Worm (Caenorhabditis elegans) whole organism, L4 larva: ENCODE results near the gene ule-3.

Experiments
- F26F4.8 ChIP-seq: fragments of 200-800 bp; sonication (Bioruptor generic); conservative IDR thresholded peaks from 2 replicates; pipeline ENCODE4 v1.3.6; 2022; ENCODE audit warnings: missing genetic modification characterization, missing compliant biosample characterization
- F37D6.2 ChIP-seq: sonication (generic microtip); optimal IDR thresholded peaks from 2 replicates; lab custom pipeline; 2016; ENCODE audit warnings: mild to moderate bottlenecking, missing genetic modification characterization, missing compliant biosample characterization
- F44E2.7 ChIP-seq: fragments of 200-800 bp; sonication (Bioruptor generic); IDR thresholded peaks from 2 replicates; pipeline ENCODE4 v2.1.2; 2022; ENCODE audit warnings: missing genetic modification characterization, missing compliant biosample characterization
- R02D3.7 ChIP-seq: fragments of 150-350 bp; sonication (generic microtip); optimal IDR thresholded peaks from 3 replicates; lab custom pipeline; 2014; ENCODE audit warnings: missing biosample characterization, missing genetic modification characterization
- T20F7.1 ChIP-seq: fragments of 200-800 bp; sonication (Bioruptor generic); optimal IDR thresholded peaks from 2 replicates; lab custom pipeline; 2018; ENCODE audit warnings: mild to moderate bottlenecking, missing genetic modification characterization, missing compliant biosample characterization
- ZK337.2 ChIP-seq: fragments of 200-800 bp; sonication (Bioruptor generic); IDR thresholded peaks from 2 replicates; pipeline ENCODE4 v1.3.6; 2022; ENCODE audit warnings: missing genetic modification reagents, missing genetic modification characterization, missing compliant biosample characterization
- ama-1 ChIP-seq: fragments of 150-350 bp; optimal IDR thresholded peaks from 2 replicates; lab custom pipeline; 2014; ENCODE audit warnings: inconsistent platforms, mixed read lengths
- attf-4 ChIP-seq: sonication (generic microtip); optimal IDR thresholded peaks from 3 replicates; lab custom pipeline; 2017; ENCODE audit warnings: missing biosample characterization, missing genetic modification characterization
- ceh-62 ChIP-seq: sonication (generic microtip); optimal IDR thresholded peaks from 2 replicates; lab custom pipeline; 2017; ENCODE audit warnings: missing biosample characterization, missing genetic modification characterization
- ces-1 ChIP-seq: fragments of 150-350 bp; sonication (generic microtip); optimal IDR thresholded peaks from 4 replicates; lab custom pipeline; 2014; ENCODE audit warnings: missing biosample characterization, missing genetic modification reagents, missing genetic modification characterization
- ctbp-1 ChIP-seq: fragments of 200-800 bp; sonication (Bioruptor generic); IDR thresholded peaks from 2 replicates; pipeline ENCODE4 v1.3.6; 2022; ENCODE audit warnings: missing genetic modification reagents, missing genetic modification characterization, missing compliant biosample characterization
- daf-8 ChIP-seq: fragments of 200-800 bp; sonication (Bioruptor generic); IDR thresholded peaks from 2 replicates; pipeline ENCODE4 v1.3.6; 2022; ENCODE audit warnings: missing genetic modification characterization, missing compliant biosample characterization
- dmd-8 ChIP-seq: fragments of 200-800 bp; sonication (Bioruptor generic); IDR thresholded peaks from 2 replicates; pipeline ENCODE4 v1.3.6; 2022; ENCODE audit warnings: missing genetic modification characterization, missing compliant biosample characterization
- dmd-9 ChIP-seq: fragments of 200-800 bp; sonication (Bioruptor generic); IDR thresholded peaks from 2 replicates; pipeline ENCODE4 v1.3.6; 2022; ENCODE audit warnings: missing genetic modification reagents, missing genetic modification characterization, missing compliant biosample characterization
- duxl-1 ChIP-seq: sonication (generic microtip); optimal IDR thresholded peaks from 2 replicates; lab custom pipeline; 2016; ENCODE audit warnings: mild to moderate bottlenecking, missing genetic modification characterization, moderate library complexity, missing compliant biosample characterization; ENCODE audit not compliant: poor library complexity
- dve-1 ChIP-seq: sonication (generic microtip); optimal IDR thresholded peaks from 2 replicates; lab custom pipeline; 2017; ENCODE audit warnings: antibody characterized with exemption, mild to moderate bottlenecking, missing genetic modification characterization, missing compliant biosample characterization; ENCODE audit not compliant: insufficient read depth
- egl-27 ChIP-seq: sonication (generic microtip); optimal IDR thresholded peaks from 3 replicates; lab custom pipeline; 2017; ENCODE audit warnings: missing biosample characterization, missing genetic modification reagents, missing genetic modification characterization
- hif-1 ChIP-seq, 2 experiments: sonication (generic microtip); optimal IDR thresholded peaks; 2 replicates each; lab custom pipeline; 2016 to 2017; ENCODE audit warnings: missing compliant biosample characterization in 2 of 2, missing genetic modification characterization in 2 of 2, missing genetic modification reagents in 2 of 2, missing genotype in 2 of 2, mild to moderate bottlenecking in 1 of 2
- hlh-30 ChIP-seq: sonication (generic microtip); optimal IDR thresholded peaks from 2 replicates; lab custom pipeline; 2017; ENCODE audit warnings: antibody characterized with exemption, mild to moderate bottlenecking, missing genetic modification characterization, missing compliant biosample characterization; ENCODE audit not compliant: insufficient read depth
- hmg-1.1 ChIP-seq: fragments of 200-800 bp; sonication (Bioruptor generic); IDR thresholded peaks from 2 replicates; pipeline ENCODE4 v1.3.6; 2022; ENCODE audit warnings: missing genetic modification reagents, missing genetic modification characterization, missing compliant biosample characterization
- jun-1 ChIP-seq: fragments of 150-350 bp; optimal IDR thresholded peaks from 2 replicates; lab custom pipeline; 2014; ENCODE audit warnings: missing biosample characterization, missing genetic modification reagents, missing genetic modification characterization
- lim-7 ChIP-seq: fragments of 200-800 bp; sonication (Bioruptor generic); IDR thresholded peaks from 2 replicates; pipeline ENCODE4 v1.3.6; 2022; ENCODE audit warnings: missing genetic modification characterization, missing compliant biosample characterization
- lin-15B ChIP-seq: fragments of 150-350 bp; sonication (generic microtip); optimal IDR thresholded peaks from 3 replicates; lab custom pipeline; 2014; ENCODE audit warnings: missing biosample characterization, missing genetic modification characterization
- lin-39 ChIP-seq: fragments of 150-350 bp; optimal IDR thresholded peaks from 2 replicates; lab custom pipeline; 2014; ENCODE audit warnings: missing biosample characterization, missing genetic modification reagents, missing genetic modification characterization
- madf-5 ChIP-seq, 2 experiments: fragments of 200-800 bp; sonication (Bioruptor generic); IDR thresholded peaks; 2 replicates each; pipeline ENCODE4 v1.3.6; 2022; ENCODE audit warnings: missing compliant biosample characterization in 2 of 2, missing genetic modification characterization in 2 of 2
- madf-9 ChIP-seq: fragments of 200-800 bp; sonication (Bioruptor generic); conservative IDR thresholded peaks from 2 replicates; pipeline ENCODE4 v1.3.6; 2022; ENCODE audit warnings: missing genetic modification reagents, missing genetic modification characterization, missing compliant biosample characterization
- mdt-29 ChIP-seq: fragments of 200-800 bp; sonication (Bioruptor generic); IDR thresholded peaks from 2 replicates; pipeline ENCODE4 v1.3.6; 2022; ENCODE audit warnings: missing genetic modification reagents, missing genetic modification characterization, missing compliant biosample characterization
- mxl-2 ChIP-seq: fragments of 200-800 bp; sonication (Bioruptor generic); conservative IDR thresholded peaks from 2 replicates; pipeline ENCODE4 v1.3.6; 2022; ENCODE audit warnings: missing genetic modification reagents, missing genetic modification characterization, missing compliant biosample characterization
- mxl-3 ChIP-seq: fragments of 200-800 bp; sonication (Bioruptor generic); optimal IDR thresholded peaks from 2 replicates; lab custom pipeline; 2018; ENCODE audit warnings: mild to moderate bottlenecking, missing genetic modification characterization, missing compliant biosample characterization
- nhr-10 ChIP-seq: fragments of 150-350 bp; optimal IDR thresholded peaks from 2 replicates; lab custom pipeline; 2014; ENCODE audit warnings: missing biosample characterization, missing genetic modification characterization
- nhr-102 ChIP-seq: sonication (generic microtip); optimal IDR thresholded peaks from 2 replicates; lab custom pipeline; 2016; ENCODE audit warnings: mild to moderate bottlenecking, missing genetic modification characterization, moderate library complexity, missing compliant biosample characterization
- nhr-11 ChIP-seq: fragments of 150-350 bp; optimal IDR thresholded peaks from 2 replicates; lab custom pipeline; 2014; ENCODE audit warnings: missing biosample characterization, missing genetic modification characterization
- nhr-25 ChIP-seq: sonication (generic microtip); optimal IDR thresholded peaks from 2 replicates; lab custom pipeline; 2017; ENCODE audit warnings: missing genetic modification characterization, mild to moderate bottlenecking, missing compliant biosample characterization, antibody characterized with exemption, moderate library complexity, borderline replicate concordance; ENCODE audit not compliant: insufficient read depth
- nhr-28 ChIP-seq: fragments of 150-350 bp; optimal IDR thresholded peaks from 2 replicates; lab custom pipeline; 2014; ENCODE audit warnings: missing biosample characterization, missing genetic modification characterization
- nhr-48 ChIP-seq: sonication (generic microtip); optimal IDR thresholded peaks from 2 replicates; lab custom pipeline; 2016; ENCODE audit warnings: mild to moderate bottlenecking, missing genetic modification characterization, missing compliant biosample characterization
- nhr-76 ChIP-seq: fragments of 150-350 bp; optimal IDR thresholded peaks from 2 replicates; lab custom pipeline; 2014; ENCODE audit warnings: missing biosample characterization, missing genetic modification characterization
- pha-4 ChIP-seq, 2 experiments: fragments of 150-350 bp in 1 of 2; fragments of 200-800 bp in 1 of 2; sonication (Bioruptor generic) in 1 of 2; IDR thresholded peaks in 1 of 2; optimal IDR thresholded peaks in 1 of 2; 2 replicates each; pipeline versions ENCODE4 v1.3.6 to Lab custom; 2014 to 2022; ENCODE audit warnings: missing genetic modification characterization in 2 of 2, missing genetic modification reagents in 2 of 2, missing biosample characterization in 1 of 2, missing compliant biosample characterization in 1 of 2
- php-3 ChIP-seq: fragments of 200-800 bp; sonication (Bioruptor generic); IDR thresholded peaks from 2 replicates; pipeline ENCODE4 v1.3.6; 2022; ENCODE audit warnings: missing genetic modification reagents, missing genetic modification characterization, missing compliant biosample characterization
- pqm-1 ChIP-seq: sonication (generic microtip); optimal IDR thresholded peaks from 2 replicates; lab custom pipeline; 2017; ENCODE audit warnings: missing biosample characterization, missing genetic modification characterization
- saeg-2 ChIP-seq: fragments of 200-800 bp; sonication (Bioruptor generic); IDR thresholded peaks from 2 replicates; pipeline ENCODE4 v1.3.6; 2022; ENCODE audit warnings: missing genetic modification reagents, missing genetic modification characterization, missing compliant biosample characterization
- sdz-12 ChIP-seq: fragments of 200-800 bp; sonication (Bioruptor generic); optimal IDR thresholded peaks from 2 replicates; lab custom pipeline; 2018; ENCODE audit warnings: mild to moderate bottlenecking, missing genetic modification characterization, missing compliant biosample characterization
- skn-1 ChIP-seq: fragments of 150-350 bp; optimal IDR thresholded peaks from 2 replicates; lab custom pipeline; 2014; ENCODE audit warnings: missing biosample characterization, missing genetic modification characterization
- spr-1 ChIP-seq: sonication (generic microtip); optimal IDR thresholded peaks from 2 replicates; lab custom pipeline; 2016; ENCODE audit warnings: mild to moderate bottlenecking, missing genetic modification characterization, missing compliant biosample characterization
- spr-3 ChIP-seq: fragments of 200-800 bp; sonication (Bioruptor generic); optimal IDR thresholded peaks from 2 replicates; lab custom pipeline; 2018; ENCODE audit warnings: mild to moderate bottlenecking, missing genetic modification characterization, missing compliant biosample characterization
- tag-97 ChIP-seq: fragments of 200-800 bp; sonication (Bioruptor generic); IDR thresholded peaks from 2 replicates; pipeline ENCODE4 v1.3.6; 2022; ENCODE audit warnings: missing genetic modification characterization, missing compliant biosample characterization
- unc-39 ChIP-seq: sonication (generic microtip); optimal IDR thresholded peaks from 2 replicates; lab custom pipeline; 2017; ENCODE audit warnings: missing biosample characterization, missing genetic modification characterization
- zfp-2 ChIP-seq: sonication (generic microtip); optimal IDR thresholded peaks from 2 replicates; lab custom pipeline; 2016; ENCODE audit warnings: mild to moderate bottlenecking, missing genetic modification characterization, missing compliant biosample characterization
- zfp-3 ChIP-seq: fragments of 200-800 bp; sonication (Bioruptor generic); conservative IDR thresholded peaks from 2 replicates; pipeline ENCODE4 v1.3.6; 2022; ENCODE audit warnings: missing genetic modification reagents, missing genetic modification characterization, missing compliant biosample characterization
- zip-2 ChIP-seq: fragments of 150-350 bp; optimal IDR thresholded peaks from 2 replicates; lab custom pipeline; 2014; ENCODE audit warnings: missing biosample characterization, missing genetic modification characterization
- ztf-11 ChIP-seq: fragments of 150-350 bp; optimal IDR thresholded peaks from 2 replicates; lab custom pipeline; 2014; ENCODE audit warnings: missing biosample characterization, missing genetic modification characterization

The ule-3 gene

DNA sequence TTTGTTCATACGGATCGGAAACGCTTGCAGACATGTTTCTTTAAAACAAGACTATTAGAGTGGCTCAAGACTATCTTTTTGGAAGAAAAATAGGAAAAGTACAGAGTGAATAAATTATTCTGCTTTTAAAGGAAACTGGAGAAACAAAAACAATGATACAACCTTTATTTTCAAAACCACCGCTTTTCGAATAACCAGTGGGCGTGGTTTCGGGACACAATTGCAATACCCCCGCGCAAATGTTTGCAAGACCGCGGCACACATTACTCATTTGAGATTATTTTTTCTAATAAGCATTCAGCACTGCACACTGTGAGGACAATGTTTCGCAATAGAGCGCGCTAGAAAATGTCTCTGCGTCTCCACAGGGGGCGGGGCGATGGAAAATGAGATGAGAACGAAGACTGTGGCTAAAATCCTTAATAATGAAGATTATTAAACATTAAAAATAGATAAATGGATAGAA is 14.3 kb downstream of the ule-3 start, which contains the start of gene plrg-1 (continued):
- TF ChIP-seq lim-7 (GFP tag; lab: Robert Waterston, UW) (peak; percentile 54; the same call in 1 of the 2 replicates), duxl-1 (tag; lab: Kevin White, UChicago) (peak; percentile 90), nhr-76 (no peak), egl-27 (tag; lab: Kevin White, UChicago) (no peak), daf-8 (no peak), F26F4.8 (GFP tag; lab: Robert Waterston, UW) (no peak), dve-1 (tag; lab: Kevin White, UChicago) (peak; percentile 91), nhr-48 (peak; percentile 78), tag-97 (GFP tag; lab: Robert Waterston, UW) (no peak), spr-1 (peak; percentile 84), nhr-28 (tag; lab: Kevin White, UChicago) (peak; percentile 85), skn-1 (tag; lab: Kevin White, UChicago) (no peak), ZK337.2 (GFP tag; lab: Robert Waterston, UW) (no peak), hmg-1.1 (GFP tag; lab: Robert Waterston, UW) (peak; percentile 95), pqm-1 (tag; lab: Kevin White, UChicago) (peak; percentile 41), attf-4 (tag; lab: Kevin White, UChicago) (no peak), F37D6.2 (peak; percentile 62), unc-39 (tag; lab: Kevin White, UChicago) (no peak), ces-1 (peak; percentile 3), sdz-12 (no peak), nhr-11 (peak; percentile 78), lin-15B (tag; lab: Kevin White, UChicago) (peak; percentile 87), jun-1 (tag; lab: Kevin White, UChicago) (peak; percentile 43), zfp-2 (tag; lab: Kevin White, UChicago) (no peak), pha-4 (GFP tag; IDR thresholded peaks at IDR 0.05; lab: Robert Waterston, UW) (peak; percentile 88), pha-4 (tag; optimal IDR thresholded peaks at IDR 0.05; lab: Kevin White, UChicago) (peak; percentile 58), dmd-9 (GFP tag; lab: Robert Waterston, UW) (peak; percentile 47; the same call in 1 of the 2 replicates), nhr-102 (peak; percentile 85), ama-1 (lab: Kevin White, UChicago) (no peak), T20F7.1 (GFP tag; lab: Kevin White, UChicago) (no peak), mxl-3 (peak; percentile 93), ztf-11 (tag; lab: Kevin White, UChicago) (no peak), nhr-10 (tag; lab: Kevin White, UChicago) (no peak), hlh-30 (tag; lab: Kevin White, UChicago) (peak; percentile 75), ctbp-1 (GFP tag; lab: Robert Waterston, UW) (peak; percentile 88), php-3 (GFP tag; lab: Robert Waterston, UW) (peak; percentile 77), nhr-25 (tag; lab: Kevin White, UChicago) (peak; percentile 42), madf-5 (GFP tag; IDR thresholded peaks at IDR 0.05; lab: Robert Waterston, UW) (peak in 1 of 2 experiments; percentile 65; a peak in 1 of 4 replicates), zfp-3 (GFP tag; lab: Robert Waterston, UW) (peak; percentile 81), ceh-62 (no peak), R02D3.7 (tag; lab: Kevin White, UChicago) (no peak), lin-39 (tag; lab: Kevin White, UChicago) (no peak), mxl-2 (GFP tag; lab: Robert Waterston, UW) (0 out of 2 replicates have a peak, but pooled peaks have one; percentile 50), zip-2 (tag; lab: Kevin White, UChicago) (peak; percentile 12), dmd-8 (GFP tag; lab: Robert Waterston, UW) (peak; percentile 78; the same call in 1 of the 2 replicates), spr-3 (no peak), saeg-2 (GFP tag; lab: Robert Waterston, UW) (peak; percentile 72; the same call in 1 of the 2 replicates), hif-1 (tag; optimal IDR thresholded peaks at IDR 0.05; lab: Kevin White, UChicago) (peak in 1 of 2 experiments; percentile 80), F44E2.7 (GFP tag; lab: Robert Waterston, UW) (no peak), mdt-29 (GFP tag; lab: Robert Waterston, UW) (no peak), madf-9 (GFP tag; lab: Robert Waterston, UW) (peak; percentile 66)
